Fruit fly (Drosophila melanogaster) whole organism, embryonic: ENCODE measurements around the gene ng2.

Experiments
- Atf3 ChIP-seq: fragments of 200-800 bp; sonication (Bioruptor generic); optimal IDR thresholded peaks from 3 replicates; lab custom pipeline; 2016; ENCODE audit warnings: missing biosample characterization, missing genetic modification characterization
- Awh ChIP-seq: fragments of 200-800 bp; sonication (Bioruptor generic); IDR thresholded peaks from 2 replicates; pipeline ENCODE4, ENCODE4 v1.3.6; 2022; ENCODE audit warnings: missing biosample characterization, missing genetic modification characterization
- CG10366 ChIP-seq: fragments of 200-800 bp; sonication (Bioruptor generic); IDR thresholded peaks from 2 replicates; pipeline ENCODE4 v1.3.6; 2022; ENCODE audit warnings: missing biosample characterization, missing genetic modification characterization
- CG10462 ChIP-seq: fragments of 200-800 bp; sonication (Bioruptor generic); optimal IDR thresholded peaks from 2 replicates; lab custom pipeline; 2016; ENCODE audit warnings: missing biosample characterization, missing genetic modification characterization
- CG12071 ChIP-seq: fragments of 200-800 bp; sonication (Bioruptor generic); optimal IDR thresholded peaks from 3 replicates; lab custom pipeline; 2018; ENCODE audit warnings: missing biosample characterization, mild to moderate bottlenecking, missing genetic modification characterization
- CG12104 ChIP-seq: fragments of 200-800 bp; sonication (Bioruptor generic); optimal IDR thresholded peaks from 3 replicates; lab custom pipeline; 2016; ENCODE audit warnings: missing biosample characterization, missing genetic modification characterization
- CG12155 ChIP-seq: fragments of 200-800 bp; sonication (Bioruptor generic); optimal IDR thresholded peaks from 3 replicates; lab custom pipeline; 2016; ENCODE audit warnings: missing biosample characterization, missing genetic modification characterization
- CG12659 ChIP-seq: fragments of 200-800 bp; sonication (Bioruptor generic); optimal IDR thresholded peaks from 3 replicates; lab custom pipeline; 2017; ENCODE audit warnings: mild to moderate bottlenecking, missing biosample characterization, missing genetic modification reagents, missing genetic modification characterization
- CG14860 ChIP-seq: fragments of 200-800 bp; sonication (Bioruptor generic); IDR thresholded peaks from 3 replicates; pipeline ENCODE4 v1.3.6; 2022; ENCODE audit warnings: missing biosample characterization, missing genetic modification characterization; ENCODE audit not compliant: partially characterized antibody
- CG15011 ChIP-seq: fragments of 200-800 bp; sonication (Bioruptor generic); optimal IDR thresholded peaks from 3 replicates; lab custom pipeline; 2018; ENCODE audit warnings: missing biosample characterization, mild to moderate bottlenecking, missing genetic modification characterization
- CG15514 ChIP-seq: fragments of 200-800 bp; sonication (Bioruptor generic); optimal IDR thresholded peaks from 3 replicates; lab custom pipeline; 2017; ENCODE audit warnings: missing biosample characterization, missing genetic modification characterization, mild to moderate bottlenecking, moderate library complexity, missing genetic modification reagents
- CG17612 ChIP-seq: fragments of 200-800 bp; sonication (Bioruptor generic); IDR thresholded peaks from 2 replicates; pipeline ENCODE4 v1.3.6; 2022; ENCODE audit warnings: missing biosample characterization, missing genetic modification characterization
- CG2889 ChIP-seq: fragments of 200-800 bp; sonication (Bioruptor generic); IDR thresholded peaks from 3 replicates; pipeline ENCODE4 v1.3.6; 2022; ENCODE audit warnings: missing biosample characterization, missing genetic modification characterization
- CG30403 ChIP-seq: fragments of 200-800 bp; sonication (Bioruptor generic); optimal IDR thresholded peaks from 3 replicates; lab custom pipeline; 2016; ENCODE audit warnings: missing biosample characterization, missing genetic modification characterization
- CG31388 ChIP-seq: fragments of 200-800 bp; sonication (Bioruptor generic); optimal IDR thresholded peaks from 2 replicates; lab custom pipeline; 2016; ENCODE audit warnings: missing biosample characterization, missing genetic modification characterization
- CG32767 ChIP-seq: fragments of 200-800 bp; sonication (Bioruptor generic); IDR thresholded peaks from 2 replicates; pipeline ENCODE4 v1.3.6; 2022; ENCODE audit warnings: missing biosample characterization, missing genetic modification characterization
- CG3407 ChIP-seq: fragments of 200-800 bp; sonication (Bioruptor generic); optimal IDR thresholded peaks from 2 replicates; lab custom pipeline; 2018; ENCODE audit warnings: missing biosample characterization, mild to moderate bottlenecking, missing genetic modification characterization
- CG4707 ChIP-seq: fragments of 200-800 bp; sonication (Bioruptor generic); optimal IDR thresholded peaks from 2 replicates; lab custom pipeline; 2018; ENCODE audit warnings: missing biosample characterization, mild to moderate bottlenecking, missing genetic modification characterization, moderate library complexity
- CG4730 ChIP-seq: fragments of 200-800 bp; sonication (Bioruptor generic); IDR thresholded peaks from 2 replicates; pipeline ENCODE4 v1.3.6; 2022; ENCODE audit warnings: missing biosample characterization, missing genetic modification characterization
- CG6254 ChIP-seq: fragments of 200-800 bp; sonication (Bioruptor generic); optimal IDR thresholded peaks from 3 replicates; lab custom pipeline; 2017; ENCODE audit warnings: mild to moderate bottlenecking, missing biosample characterization, missing genetic modification reagents, missing genetic modification characterization
- CG8089 ChIP-seq: fragments of 200-800 bp; sonication (Bioruptor generic); optimal IDR thresholded peaks from 3 replicates; lab custom pipeline; 2016; ENCODE audit warnings: missing biosample characterization, missing genetic modification characterization
- CG8290 ChIP-seq, 3 experiments: fragments of 200-800 bp; sonication (Bioruptor generic); optimal IDR thresholded peaks; 2 replicates each; lab custom pipeline; 2016 to 2019; ENCODE audit warnings: missing biosample characterization in 3 of 3, missing genetic modification characterization in 3 of 3, mild to moderate bottlenecking in 2 of 3, moderate library complexity in 1 of 3
- CG8359 ChIP-seq: fragments of 200-800 bp; sonication (Bioruptor generic); optimal IDR thresholded peaks from 2 replicates; lab custom pipeline; 2017; ENCODE audit warnings: missing biosample characterization, mild to moderate bottlenecking, missing genetic modification characterization, borderline replicate concordance
- CG9215 ChIP-seq: fragments of 200-800 bp; sonication (Bioruptor generic); IDR thresholded peaks from 2 replicates; pipeline ENCODE4 v1.3.6; 2022; ENCODE audit warnings: missing biosample characterization, missing genetic modification characterization
- Dad ChIP-seq: fragments of 200-800 bp; sonication (Bioruptor generic); optimal IDR thresholded peaks from 3 replicates; lab custom pipeline; 2016; ENCODE audit warnings: missing biosample characterization, missing genetic modification characterization
- Dbx ChIP-seq: fragments of 200-800 bp; sonication (Bioruptor generic); IDR thresholded peaks from 3 replicates; pipeline ENCODE4 v1.3.6; 2022; ENCODE audit warnings: missing biosample characterization, missing genetic modification characterization
- Dek ChIP-seq: fragments of 200-800 bp; sonication (Bioruptor generic); optimal IDR thresholded peaks from 3 replicates; lab custom pipeline; 2019; ENCODE audit warnings: missing biosample characterization, mild to moderate bottlenecking, missing genetic modification characterization, moderate library complexity
- E2f2 ChIP-seq: fragments of 200-800 bp; sonication (Bioruptor generic); IDR thresholded peaks from 2 replicates; pipeline ENCODE4 v1.3.6; 2022; ENCODE audit warnings: missing biosample characterization, missing genetic modification characterization
- Hand ChIP-seq: fragments of 200-800 bp; sonication (Bioruptor generic); optimal IDR thresholded peaks from 2 replicates; lab custom pipeline; 2017; ENCODE audit warnings: mild to moderate bottlenecking, missing biosample characterization, missing genetic modification reagents, missing genetic modification characterization
- Oli ChIP-seq: fragments of 200-800 bp; sonication (Bioruptor generic); optimal IDR thresholded peaks from 2 replicates; lab custom pipeline; 2018; ENCODE audit warnings: missing biosample characterization, mild to moderate bottlenecking, missing genetic modification characterization, moderate library complexity
- PHDP ChIP-seq: fragments of 200-800 bp; sonication (Bioruptor generic); optimal IDR thresholded peaks from 3 replicates; lab custom pipeline; 2018; ENCODE audit warnings: missing biosample characterization, mild to moderate bottlenecking, missing genetic modification characterization, moderate library complexity
- Usf ChIP-seq: fragments of 200-800 bp; sonication (Bioruptor generic); optimal IDR thresholded peaks from 2 replicates; lab custom pipeline; 2017; ENCODE audit warnings: missing genotype, missing biosample characterization, missing genetic modification characterization
- aop ChIP-seq: fragments of 200-800 bp; sonication (Bioruptor generic); IDR thresholded peaks from 2 replicates; pipeline ENCODE4 v1.3.6; 2022; ENCODE audit warnings: missing biosample characterization, missing genetic modification characterization
- ato ChIP-seq: fragments of 200-800 bp; sonication (Bioruptor generic); IDR thresholded peaks from 2 replicates; pipeline ENCODE4 v1.3.6; 2022; ENCODE audit warnings: missing biosample characterization, missing genetic modification characterization; ENCODE audit not compliant: partially characterized antibody
- bab2 ChIP-seq: fragments of 200-800 bp; sonication (Bioruptor generic); optimal IDR thresholded peaks from 2 replicates; lab custom pipeline; 2016; ENCODE audit warnings: missing biosample characterization, missing genetic modification characterization
- cato ChIP-seq: fragments of 200-800 bp; sonication (Bioruptor generic); optimal IDR thresholded peaks from 2 replicates; lab custom pipeline; 2016; ENCODE audit warnings: missing biosample characterization, missing genetic modification characterization, borderline replicate concordance
- chn ChIP-seq: fragments of 200-800 bp; sonication (Bioruptor generic); optimal IDR thresholded peaks from 2 replicates; lab custom pipeline; 2016; ENCODE audit warnings: missing biosample characterization, missing genetic modification characterization
- dpn ChIP-seq, 2 experiments: fragments of 200-800 bp; sonication (Bioruptor generic); optimal IDR thresholded peaks; 3 replicates each; lab custom pipeline; 2016; ENCODE audit warnings: missing biosample characterization in 2 of 2, missing genetic modification characterization in 2 of 2
- dysf ChIP-seq: fragments of 200-800 bp; sonication (Bioruptor generic); IDR thresholded peaks from 3 replicates; pipeline ENCODE4 v1.3.6; 2022; ENCODE audit warnings: missing biosample characterization, missing genetic modification characterization
- fu2 ChIP-seq: fragments of 200-800 bp; sonication (Bioruptor generic); optimal IDR thresholded peaks from 2 replicates; lab custom pipeline; 2016; ENCODE audit warnings: missing biosample characterization, missing genetic modification characterization
- gce ChIP-seq: fragments of 200-800 bp; sonication (Bioruptor generic); IDR thresholded peaks from 3 replicates; pipeline ENCODE4 v1.3.6; 2022; ENCODE audit warnings: missing biosample characterization, missing genetic modification characterization
- gcm2 ChIP-seq: fragments of 200-800 bp; sonication (Bioruptor generic); optimal IDR thresholded peaks from 2 replicates; lab custom pipeline; 2016; ENCODE audit warnings: missing biosample characterization, missing genetic modification characterization
- inv ChIP-seq: fragments of 200-800 bp; sonication (Bioruptor generic); IDR thresholded peaks from 2 replicates; pipeline ENCODE4 v1.3.6; 2022; ENCODE audit warnings: missing biosample characterization, missing genetic modification characterization; ENCODE audit not compliant: partially characterized antibody
- org-1 ChIP-seq: fragments of 200-800 bp; sonication (Bioruptor generic); optimal IDR thresholded peaks from 2 replicates; lab custom pipeline; 2017; ENCODE audit warnings: missing biosample characterization, missing genetic modification characterization
- otp ChIP-seq: fragments of 200-800 bp; sonication (Bioruptor generic); IDR thresholded peaks from 3 replicates; pipeline ENCODE4, ENCODE4 v1.3.6; 2022; ENCODE audit warnings: missing biosample characterization, missing genetic modification characterization
- seq ChIP-seq: fragments of 200-800 bp; sonication (Bioruptor generic); IDR thresholded peaks from 2 replicates; pipeline ENCODE4 v1.3.6; 2022; ENCODE audit warnings: missing biosample characterization, missing genetic modification characterization
- sug ChIP-seq: fragments of 200-800 bp; optimal IDR thresholded peaks from 2 replicates; lab custom pipeline; 2019; ENCODE audit warnings: missing biosample characterization, mild to moderate bottlenecking, missing genetic modification characterization, moderate library complexity
- trem ChIP-seq: fragments of 200-800 bp; optimal IDR thresholded peaks from 3 replicates; lab custom pipeline; 2019; ENCODE audit warnings: missing biosample characterization, mild to moderate bottlenecking, missing genetic modification characterization, moderate library complexity
- tup ChIP-seq: fragments of 200-800 bp; sonication (Bioruptor generic); optimal IDR thresholded peaks from 2 replicates; lab custom pipeline; 2016; ENCODE audit warnings: missing biosample characterization, mild to moderate bottlenecking, missing genetic modification characterization, moderate library complexity

ng2 gene

dm6 chrX:3255569-3256309, 15.4 kb upstream of the ng2 start (continued):
- peak; percentile 83 for TF ChIP-seq Usf (GFP tag; lab: Kevin White, UChicago)
- TF ChIP-seq CG4730 (GFP tag; lab: Robert Waterston, UW), result peak; percentile 90
- TF ChIP-seq CG10366 (GFP tag; lab: Robert Waterston, UW), result peak; percentile 89
- TF ChIP-seq CG14860 (GFP tag; lab: Robert Waterston, UW), result no peak; the same call in 2 of the 3 replicates
- peak; percentile 76 for TF ChIP-seq tup
- TF ChIP-seq Atf3 (GFP tag; lab: Kevin White, UChicago), result peak; percentile 90
- TF ChIP-seq bab2, result peak; percentile 95
- peak; percentile 88 for TF ChIP-seq CG15514 (GFP tag; lab: Kevin White, UChicago)
- no peak for TF ChIP-seq aop
- peak; percentile 95 for TF ChIP-seq fu2 (GFP tag; lab: Kevin White, UChicago)
- TF ChIP-seq CG2889 (GFP tag; lab: Robert Waterston, UW), result peak; percentile 90
- peak; percentile 87 for TF ChIP-seq gcm2 (GFP tag; lab: Kevin White, UChicago)
- peak; percentile 95 for TF ChIP-seq CG15011
- TF ChIP-seq CG12071 (GFP tag; lab: Kevin White, UChicago), result peak; percentile 72
- TF ChIP-seq Dek (tag; lab: Kevin White, UChicago), result peak; percentile 93
- peak; percentile 91 for TF ChIP-seq CG10462
- peak; percentile 94 for TF ChIP-seq CG12155 (GFP tag; lab: Kevin White, UChicago)
- peak; percentile 87 for TF ChIP-seq sug (tag; lab: Kevin White, UChicago)
- peak; percentile 96 for TF ChIP-seq PHDP (tag; lab: Kevin White, UChicago)
- peak; percentile 95 for TF ChIP-seq CG12104 (GFP tag; lab: Kevin White, UChicago)
- TF ChIP-seq Dbx, result peak; percentile 95
- peak; percentile 83 for TF ChIP-seq CG8359
- TF ChIP-seq CG6254 (GFP tag; lab: Kevin White, UChicago), result peak; percentile 85
- TF ChIP-seq CG17612 (GFP tag; lab: Robert Waterston, UW), result peak; percentile 84
- TF ChIP-seq CG3407 (GFP tag; lab: Kevin White, UChicago), result peak; percentile 88
- TF ChIP-seq CG30403 (GFP tag; lab: Kevin White, UChicago), result peak; percentile 97
- TF ChIP-seq org-1, result peak; percentile 97
- TF ChIP-seq CG8089 (GFP tag; lab: Kevin White, UChicago), result peak; percentile 89
- peak; percentile 70 for TF ChIP-seq trem (tag; lab: Kevin White, UChicago)
- no peak for TF ChIP-seq CG8290 (GFP tag; optimal IDR thresholded peaks at IDR 0.05; lab: Kevin White, UChicago)
- TF ChIP-seq CG8290 (tag; optimal IDR thresholded peaks at IDR 0.05; lab: Kevin White, UChicago), result peak in 1 of 2 experiments; percentile 71
- TF ChIP-seq ato (GFP tag; lab: Robert Waterston, UW), result no peak
- peak; percentile 81 for TF ChIP-seq E2f2
- TF ChIP-seq Dad (GFP tag; lab: Kevin White, UChicago), result peak; percentile 86
- peak; percentile 98 for TF ChIP-seq CG12659 (GFP tag; lab: Kevin White, UChicago)
- TF ChIP-seq CG31388 (GFP tag; lab: Kevin White, UChicago), result peak; percentile 82
- no peak for TF ChIP-seq inv (GFP tag; lab: Robert Waterston, UW)
- peak; percentile 89 to 94 for TF ChIP-seq dpn (GFP tag; optimal IDR thresholded peaks at IDR 0.05; lab: Kevin White, UChicago)
- peak; percentile 64; the same call in 1 of the 3 replicates for TF ChIP-seq gce
- TF ChIP-seq Oli (tag; lab: Kevin White, UChicago), result peak; percentile 98
- TF ChIP-seq cato (GFP tag; lab: Kevin White, UChicago), result peak; percentile 86
- peak; percentile 67; the same call in 1 of the 3 replicates for TF ChIP-seq otp
- TF ChIP-seq Awh, result peak; percentile 87
- peak; percentile 58 for TF ChIP-seq CG4707 (GFP tag; lab: Kevin White, UChicago)
- TF ChIP-seq CG32767 (GFP tag; lab: Robert Waterston, UW), result peak; percentile 94
- TF ChIP-seq CG9215 (GFP tag; lab: Robert Waterston, UW), result peak; percentile 92
- peak; percentile 96 for TF ChIP-seq seq (GFP tag; lab: Robert Waterston, UW)
- TF ChIP-seq chn (GFP tag; lab: Kevin White, UChicago), result peak; percentile 92
- peak; percentile 96 for TF ChIP-seq Hand (GFP tag; lab: Kevin White, UChicago)
- TF ChIP-seq dysf (GFP tag; lab: Robert Waterston, UW), result peak; percentile 97
